Worm (Caenorhabditis elegans) whole organism, L2 larva: ENCODE data around the gene irld-47.

Experiments
- Y55F3AM.14 ChIP-seq: fragments of 200-800 bp; sonication (Bioruptor generic); optimal IDR thresholded peaks from 2 replicates; lab custom pipeline; 2018; ENCODE audit warnings: mild to moderate bottlenecking, missing genetic modification characterization, missing compliant biosample characterization
- aly-2 ChIP-seq: fragments of 150-350 bp; optimal IDR thresholded peaks from 2 replicates; lab custom pipeline; 2014; ENCODE audit warnings: missing biosample characterization, missing genetic modification characterization
- ceh-82 ChIP-seq: fragments of 150-350 bp; optimal IDR thresholded peaks from 2 replicates; lab custom pipeline; 2014; ENCODE audit warnings: missing biosample characterization, missing genetic modification characterization
- elt-1 ChIP-seq: fragments of 150-350 bp; optimal IDR thresholded peaks from 2 replicates; lab custom pipeline; 2014; ENCODE audit warnings: missing biosample characterization, missing genetic modification characterization
- fos-1 ChIP-seq: fragments of 150-350 bp; optimal IDR thresholded peaks from 2 replicates; lab custom pipeline; 2014; ENCODE audit warnings: missing biosample characterization, missing genetic modification characterization
- lin-39 ChIP-seq: fragments of 150-350 bp; optimal IDR thresholded peaks from 2 replicates; lab custom pipeline; 2014; ENCODE audit warnings: missing biosample characterization, missing genetic modification reagents, missing genetic modification characterization
- mab-5 ChIP-seq: fragments of 150-350 bp; optimal IDR thresholded peaks from 2 replicates; lab custom pipeline; 2014; ENCODE audit warnings: missing biosample characterization, missing genetic modification characterization
- mdl-1 ChIP-seq, 2 experiments: fragments of 150-350 bp in 1 of 2; sonication (generic microtip) in 1 of 2; optimal IDR thresholded peaks; 2 replicates each; lab custom pipeline; 2017; ENCODE audit warnings: missing biosample characterization in 2 of 2, missing genetic modification characterization in 2 of 2
- sem-4 ChIP-seq: fragments of 150-350 bp; optimal IDR thresholded peaks from 2 replicates; lab custom pipeline; 2014; ENCODE audit warnings: missing biosample characterization, missing genetic modification reagents, missing genetic modification characterization
- snpc-4 ChIP-seq: fragments of 150-350 bp; optimal IDR thresholded peaks from 2 replicates; lab custom pipeline; 2014; ENCODE audit warnings: missing biosample characterization, missing genetic modification characterization
- unc-62 ChIP-seq: fragments of 150-350 bp; optimal IDR thresholded peaks from 2 replicates; lab custom pipeline; 2014; ENCODE audit warnings: missing biosample characterization, missing genetic modification reagents, missing genetic modification characterization

- no peak for TF ChIP-seq mab-5
- no peak for TF ChIP-seq aly-2 (tag; lab: Kevin White, UChicago)
- peak; percentile 50 for TF ChIP-seq sem-4 (tag; lab: Kevin White, UChicago)
- no peak for TF ChIP-seq unc-62 (GFP tag; lab: Kevin White, UChicago)
- no peak for TF ChIP-seq fos-1 (tag; lab: Kevin White, UChicago)
- TF ChIP-seq Y55F3AM.14 (GFP tag; lab: Kevin White, UChicago), result no peak
- TF ChIP-seq mdl-1 (tag; optimal IDR thresholded peaks at IDR 0.05; lab: Kevin White, UChicago), result no peak
- no peak for TF ChIP-seq ceh-82 (tag; lab: Kevin White, UChicago)
- TF ChIP-seq elt-1 (tag; lab: Kevin White, UChicago), result no peak
- TF ChIP-seq lin-39, result no peak
- no peak for TF ChIP-seq snpc-4
These were observed 28.2 kb upstream of the irld-47 start for ce11 chrII:7850575-7850974.
